Worm (Caenorhabditis elegans) whole organism, midembryonic: ENCODE results near the gene T22B7.7.

Experiments
- T22C8.4 ChIP-seq: fragments of 200-800 bp; sonication (Bioruptor generic); IDR thresholded peaks from 2 replicates; pipeline ENCODE4 v1.3.6; 2022; ENCODE audit warnings: missing genetic modification characterization, missing compliant biosample characterization
- cog-1 ChIP-seq: sonication (generic microtip); optimal IDR thresholded peaks from 2 replicates; lab custom pipeline; 2016; ENCODE audit warnings: missing genetic modification characterization, missing compliant biosample characterization
- flt-1 ChIP-seq: fragments of 200-800 bp; sonication (Bioruptor generic); IDR thresholded peaks from 2 replicates; pipeline ENCODE4 v1.3.6; 2022; ENCODE audit warnings: missing genetic modification characterization, missing compliant biosample characterization
- klf-2 ChIP-seq: fragments of 200-800 bp; sonication (Bioruptor generic); conservative IDR thresholded peaks from 2 replicates; pipeline ENCODE4 v1.3.6; 2022; ENCODE audit warnings: missing genetic modification reagents, missing genetic modification characterization, missing compliant biosample characterization
- med-1 ChIP-seq: sonication (generic microtip); optimal IDR thresholded peaks from 2 replicates; lab custom pipeline; 2017; ENCODE audit warnings: missing genetic modification characterization, mild to moderate bottlenecking, missing compliant biosample characterization, antibody characterized with exemption, missing genetic modification reagents; ENCODE audit not compliant: insufficient read depth
- ref-1 ChIP-seq: fragments of 200-800 bp; sonication (Bioruptor generic); conservative IDR thresholded peaks from 2 replicates; pipeline ENCODE4 v1.3.6; 2022; ENCODE audit warnings: missing genetic modification reagents, missing genetic modification characterization, missing compliant biosample characterization
- tab-1 ChIP-seq: fragments of 200-800 bp; sonication (Bioruptor generic); IDR thresholded peaks from 2 replicates; pipeline ENCODE4 v1.3.6; 2022; ENCODE audit warnings: missing genetic modification characterization, missing compliant biosample characterization
- ztf-23 ChIP-seq: fragments of 200-800 bp; sonication (Bioruptor generic); IDR thresholded peaks from 2 replicates; pipeline ENCODE4 v1.3.6; 2022; ENCODE audit warnings: missing genetic modification reagents, missing genetic modification characterization, missing compliant biosample characterization
- ztf-29 ChIP-seq: fragments of 200-800 bp; sonication (Bioruptor generic); IDR thresholded peaks from 2 replicates; pipeline ENCODE4 v1.3.6; 2022; ENCODE audit warnings: missing genetic modification reagents, missing genetic modification characterization, missing compliant biosample characterization

The T22B7.7 gene

ce11 chrX:5603338-5603816, 50.5 kb downstream of the T22B7.7 start, which contains the start of gene F14D12.1:
TSS of gene F14D12.1 (plus strand) at chrX:5603766.
- no peak for TF ChIP-seq ref-1 (GFP tag; lab: Robert Waterston, UW)
- no peak for TF ChIP-seq med-1 (GFP tag; lab: Kevin White, UChicago)
- TF ChIP-seq cog-1 (tag; lab: Kevin White, UChicago), result no peak
- no peak for TF ChIP-seq flt-1 (GFP tag; lab: Robert Waterston, UW)
- TF ChIP-seq T22C8.4 (GFP tag; lab: Robert Waterston, UW), result no peak
- TF ChIP-seq ztf-23, result no peak
- TF ChIP-seq klf-2, result no peak
- no peak for TF ChIP-seq ztf-29 (GFP tag; lab: Robert Waterston, UW)
- TF ChIP-seq tab-1 (GFP tag; lab: Robert Waterston, UW), result no peak
